Worm (Caenorhabditis elegans): Measurements from ENCODE around the gene cpi-2.
A peak's percentile ranks its signal among the peaks of the same experiment; 100 is the strongest.

DNA sequence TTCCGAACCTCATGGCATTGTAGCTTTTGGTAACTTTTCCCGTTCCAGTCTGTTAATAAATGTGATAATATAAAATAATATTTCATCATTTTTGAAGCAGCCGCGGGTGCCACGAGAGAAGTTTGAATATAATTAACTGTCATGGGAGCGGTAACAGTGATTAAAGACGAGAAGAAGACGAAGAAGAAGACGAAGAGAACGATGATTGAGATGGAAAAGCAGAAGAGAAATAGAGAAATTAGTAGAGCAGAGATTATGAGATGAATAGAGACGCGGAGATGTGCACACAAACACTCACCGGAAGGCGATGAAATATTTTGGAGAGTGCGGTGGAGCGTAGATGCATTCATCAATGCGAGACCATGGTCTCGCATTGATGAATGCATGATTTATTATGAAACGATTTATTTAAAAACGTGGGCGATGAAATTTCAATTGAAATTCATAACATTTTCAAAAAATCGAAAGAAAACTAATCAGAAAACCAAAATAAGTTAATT is 9.4 kb downstream of the cpi-2 start, which contains the start of gene seip-1:
- no peak for TF ChIP-seq ztf-29 (GFP tag; IDR thresholded peaks at IDR 0.05)
- TF ChIP-seq flt-1 (GFP tag; IDR thresholded peaks at IDR 0.05) = peak; percentile 69
- no peak for TF ChIP-seq tab-1 (GFP tag; IDR thresholded peaks at IDR 0.05)
- TF ChIP-seq med-1 (GFP tag; optimal IDR thresholded peaks at IDR 0.05; ENCODE audit: insufficient read depth) = no peak
- no peak for TF ChIP-seq T22C8.4 (GFP tag; IDR thresholded peaks at IDR 0.05)
- TF ChIP-seq ref-1 (GFP tag; conservative IDR thresholded peaks at IDR 0.05) = no peak
- peak; percentile 73 for TF ChIP-seq cog-1 (tag; optimal IDR thresholded peaks at IDR 0.05)

All from whole organism, midembryonic.